Fruit fly (Drosophila melanogaster) whole organism, embryonic: Measurements from ENCODE around the gene lbe.
A peak's percentile ranks its signal among the peaks of the same experiment; 100 is the strongest.

ENCODE experiments used
- Asciz ChIP-seq: fragments of 200-800 bp; sonication (Bioruptor generic); optimal IDR thresholded peaks from 2 replicates; lab custom pipeline; 2017; ENCODE audit warnings: missing biosample characterization, mild to moderate bottlenecking, missing genetic modification characterization, missing genetic modification reagents
- B-H1 ChIP-seq: fragments of 200-800 bp; sonication (Bioruptor generic); IDR thresholded peaks from 3 replicates; pipeline ENCODE4 v1.3.6; 2022; ENCODE audit warnings: missing biosample characterization, missing genetic modification characterization
- CG10366 ChIP-seq: fragments of 200-800 bp; sonication (Bioruptor generic); IDR thresholded peaks from 2 replicates; pipeline ENCODE4 v1.3.6; 2022; ENCODE audit warnings: missing biosample characterization, missing genetic modification characterization
- CG10959 ChIP-seq: fragments of 200-800 bp; sonication (Bioruptor generic); IDR thresholded peaks from 2 replicates; pipeline ENCODE4 v1.3.6; 2022; ENCODE audit warnings: missing biosample characterization, missing genetic modification characterization
- CG12071 ChIP-seq: fragments of 200-800 bp; sonication (Bioruptor generic); optimal IDR thresholded peaks from 3 replicates; lab custom pipeline; 2018; ENCODE audit warnings: missing biosample characterization, mild to moderate bottlenecking, missing genetic modification characterization
- CG15696 ChIP-seq: fragments of 200-800 bp; sonication (Bioruptor generic); optimal IDR thresholded peaks from 2 replicates; lab custom pipeline; 2019; ENCODE audit warnings: missing biosample characterization, mild to moderate bottlenecking, missing genetic modification characterization, moderate library complexity
- CG17359 ChIP-seq: fragments of 200-800 bp; sonication (Bioruptor generic); optimal IDR thresholded peaks from 3 replicates; lab custom pipeline; 2018; ENCODE audit warnings: missing biosample characterization, mild to moderate bottlenecking, missing genetic modification characterization, moderate library complexity
- CG17385 ChIP-seq: fragments of 200-800 bp; sonication (Bioruptor generic); optimal IDR thresholded peaks from 3 replicates; lab custom pipeline; 2018; ENCODE audit warnings: missing biosample characterization, mild to moderate bottlenecking, missing genetic modification characterization
- CG2129 ChIP-seq: fragments of 200-800 bp; sonication (Bioruptor generic); IDR thresholded peaks from 2 replicates; pipeline ENCODE4 v1.3.6; 2022; ENCODE audit warnings: missing biosample characterization, missing genetic modification characterization; ENCODE audit not compliant: partially characterized antibody
- CG32532 ChIP-seq: fragments of 200-800 bp; sonication (Bioruptor generic); IDR thresholded peaks from 2 replicates; pipeline ENCODE4 v1.3.6; 2022; ENCODE audit warnings: missing biosample characterization, missing genetic modification characterization
- CG34224 ChIP-seq: fragments of 200-800 bp; sonication (Bioruptor generic); IDR thresholded peaks from 3 replicates; pipeline ENCODE4 v1.3.6; 2022; ENCODE audit warnings: missing biosample characterization, missing genetic modification characterization; ENCODE audit not compliant: partially characterized antibody
- CG3838 ChIP-seq: fragments of 200-800 bp; sonication (Bioruptor generic); optimal IDR thresholded peaks from 3 replicates; lab custom pipeline; 2016; ENCODE audit warnings: missing biosample characterization, missing genetic modification characterization
- CG3995 ChIP-seq: fragments of 200-800 bp; sonication (Bioruptor generic); optimal IDR thresholded peaks from 3 replicates; lab custom pipeline; 2016; ENCODE audit warnings: missing biosample characterization, missing genetic modification characterization
- CG4730 ChIP-seq: fragments of 200-800 bp; sonication (Bioruptor generic); IDR thresholded peaks from 2 replicates; pipeline ENCODE4 v1.3.6; 2022; ENCODE audit warnings: missing biosample characterization, missing genetic modification characterization
- CG8359 ChIP-seq: fragments of 200-800 bp; sonication (Bioruptor generic); optimal IDR thresholded peaks from 2 replicates; lab custom pipeline; 2017; ENCODE audit warnings: missing biosample characterization, mild to moderate bottlenecking, missing genetic modification characterization, borderline replicate concordance
- CTCF ChIP-seq: fragments of 200-800 bp; sonication (Bioruptor generic); optimal IDR thresholded peaks from 2 replicates; lab custom pipeline; 2017; ENCODE audit warnings: missing biosample characterization, mild to moderate bottlenecking, missing genetic modification characterization, moderate library complexity
- Camta ChIP-seq: fragments of 200-800 bp; sonication (Bioruptor generic); optimal IDR thresholded peaks from 2 replicates; lab custom pipeline; 2016; ENCODE audit warnings: missing biosample characterization, missing genetic modification characterization
- Dref ChIP-seq: fragments of 200-800 bp; sonication (Bioruptor generic); IDR thresholded peaks from 2 replicates; pipeline ENCODE4 v1.3.6; 2022; ENCODE audit warnings: missing biosample characterization, missing genetic modification characterization
- GATAe ChIP-seq: fragments of 200-800 bp; sonication (Bioruptor generic); conservative IDR thresholded peaks from 2 replicates; pipeline ENCODE4 v1.3.6; 2022; ENCODE audit warnings: missing biosample characterization, missing genetic modification characterization
- HHEX ChIP-seq: fragments of 200-800 bp; sonication (Bioruptor generic); optimal IDR thresholded peaks from 3 replicates; lab custom pipeline; 2017; ENCODE audit warnings: missing biosample characterization, mild to moderate bottlenecking, missing genetic modification characterization, missing genetic modification reagents
- HmgD ChIP-seq: fragments of 200-800 bp; sonication (Bioruptor generic); optimal IDR thresholded peaks from 3 replicates; lab custom pipeline; 2016; ENCODE audit warnings: missing biosample characterization, missing genetic modification characterization
- Hmx ChIP-seq: fragments of 200-800 bp; sonication (Bioruptor generic); optimal IDR thresholded peaks from 2 replicates; lab custom pipeline; 2016; ENCODE audit warnings: missing biosample characterization, missing genetic modification characterization
- Hr51 ChIP-seq, 2 experiments: fragments of 200-800 bp; sonication (Bioruptor generic); optimal IDR thresholded peaks; 2 replicates in 1 of 2; 3 replicates in 1 of 2; lab custom pipeline; 2016 to 2018; ENCODE audit warnings: missing biosample characterization in 2 of 2, missing genetic modification characterization in 2 of 2, mild to moderate bottlenecking in 1 of 2, moderate library complexity in 1 of 2
- Hr78 ChIP-seq, 2 experiments: fragments of 200-800 bp in 1 of 2; fragments of >200 bp in 1 of 2; sonication (Bioruptor generic) in 1 of 2; optimal IDR thresholded peaks; 2 replicates each; lab custom pipeline; 2017 to 2019; ENCODE audit warnings: missing biosample characterization in 2 of 2, missing genetic modification characterization in 2 of 2, mild to moderate bottlenecking in 1 of 2, moderate library complexity in 1 of 2
- NC2β ChIP-seq: fragments of 200-800 bp; sonication (Bioruptor generic); optimal IDR thresholded peaks from 2 replicates; lab custom pipeline; 2016; ENCODE audit warnings: missing biosample characterization, missing genetic modification characterization
- PHDP ChIP-seq: fragments of 200-800 bp; sonication (Bioruptor generic); optimal IDR thresholded peaks from 3 replicates; lab custom pipeline; 2018; ENCODE audit warnings: missing biosample characterization, mild to moderate bottlenecking, missing genetic modification characterization, moderate library complexity
- abd-A ChIP-seq: fragments of 200-800 bp; sonication (Bioruptor generic); optimal IDR thresholded peaks from 3 replicates; lab custom pipeline; 2019; ENCODE audit warnings: missing biosample characterization, mild to moderate bottlenecking, missing genetic modification characterization, moderate library complexity
- ash1 ChIP-seq: fragments of 200-800 bp; sonication (Bioruptor generic); optimal IDR thresholded peaks from 2 replicates; lab custom pipeline; 2018; ENCODE audit warnings: missing biosample characterization, mild to moderate bottlenecking, missing genetic modification characterization
- bab2 ChIP-seq: fragments of 200-800 bp; sonication (Bioruptor generic); optimal IDR thresholded peaks from 2 replicates; lab custom pipeline; 2016; ENCODE audit warnings: missing biosample characterization, missing genetic modification characterization
- bigmax ChIP-seq: fragments of 200-800 bp; sonication (Bioruptor generic); optimal IDR thresholded peaks from 2 replicates; lab custom pipeline; 2018; ENCODE audit warnings: missing biosample characterization, mild to moderate bottlenecking, missing genetic modification characterization
- btn ChIP-seq: fragments of 200-800 bp; sonication (Bioruptor generic); optimal IDR thresholded peaks from 2 replicates; lab custom pipeline; 2016; ENCODE audit warnings: missing biosample characterization, missing genetic modification characterization
- cas ChIP-seq: fragments of 200-800 bp; sonication (Bioruptor generic); IDR thresholded peaks from 2 replicates; pipeline ENCODE4 v1.3.6; 2022; ENCODE audit warnings: missing biosample characterization, missing genetic modification characterization
- cwo ChIP-seq: fragments of 200-800 bp; sonication (Bioruptor generic); optimal IDR thresholded peaks from 3 replicates; lab custom pipeline; 2017; ENCODE audit warnings: missing biosample characterization, missing genetic modification characterization, mild to moderate bottlenecking, moderate library complexity, missing genetic modification reagents
- dimm ChIP-seq: fragments of 200-800 bp; sonication (Bioruptor generic); IDR thresholded peaks from 2 replicates; pipeline ENCODE4 v1.3.6; 2022; ENCODE audit warnings: missing biosample characterization, missing genetic modification characterization
- dmrt99B ChIP-seq: fragments of 200-800 bp; sonication (Bioruptor generic); optimal IDR thresholded peaks from 2 replicates; lab custom pipeline; 2018; ENCODE audit warnings: missing biosample characterization, mild to moderate bottlenecking, missing genetic modification characterization, moderate library complexity
- fd102C ChIP-seq: fragments of 200-800 bp; sonication (Bioruptor generic); optimal IDR thresholded peaks from 2 replicates; lab custom pipeline; 2018; ENCODE audit warnings: missing biosample characterization, mild to moderate bottlenecking, missing genetic modification characterization, moderate library complexity
- hth ChIP-seq: fragments of >200 bp; optimal IDR thresholded peaks from 2 replicates; lab custom pipeline; 2017; ENCODE audit warnings: inconsistent platforms
- knrl ChIP-seq: fragments of 200-800 bp; sonication (Bioruptor generic); IDR thresholded peaks from 3 replicates; pipeline ENCODE4 v1.3.6; 2022; ENCODE audit warnings: missing biosample characterization, missing genetic modification characterization; ENCODE audit not compliant: partially characterized antibody
- maf-S ChIP-seq: fragments of 200-800 bp; sonication (Bioruptor generic); optimal IDR thresholded peaks from 2 replicates; lab custom pipeline; 2016; ENCODE audit warnings: missing biosample characterization, missing genetic modification characterization
- mirr ChIP-seq: fragments of 200-800 bp; sonication (Bioruptor generic); optimal IDR thresholded peaks from 3 replicates; lab custom pipeline; 2018; ENCODE audit warnings: missing biosample characterization, mild to moderate bottlenecking, missing genetic modification characterization
- oc ChIP-seq: fragments of 200-800 bp; sonication (Bioruptor generic); optimal IDR thresholded peaks from 2 replicates; lab custom pipeline; 2018; ENCODE audit warnings: missing biosample characterization, mild to moderate bottlenecking, missing genetic modification characterization, moderate library complexity
- sens-2 ChIP-seq: fragments of 200-800 bp; sonication (Bioruptor generic); IDR thresholded peaks from 2 replicates; pipeline ENCODE4 v1.3.6; 2022; ENCODE audit warnings: missing biosample characterization, missing genetic modification characterization
- sima ChIP-seq: fragments of 200-800 bp; sonication (Bioruptor generic); optimal IDR thresholded peaks from 2 replicates; lab custom pipeline; 2016; ENCODE audit warnings: missing biosample characterization, missing genetic modification characterization
- stc ChIP-seq: fragments of 200-800 bp; sonication (Bioruptor generic); IDR thresholded peaks from 2 replicates; pipeline ENCODE4 v1.3.6; 2022; ENCODE audit warnings: missing biosample characterization, missing genetic modification characterization
- vfl ChIP-seq: fragments of 200-800 bp; sonication (Bioruptor generic); optimal IDR thresholded peaks from 2 replicates; lab custom pipeline; 2016; ENCODE audit warnings: missing biosample characterization, missing genetic modification characterization
- vvl ChIP-seq: fragments of 200-800 bp; sonication (Bioruptor generic); IDR thresholded peaks from 2 replicates; pipeline ENCODE4 v1.3.6; 2022; ENCODE audit warnings: missing biosample characterization, missing genetic modification characterization
- wek ChIP-seq: fragments of 200-800 bp; sonication (Bioruptor generic); optimal IDR thresholded peaks from 3 replicates; lab custom pipeline; 2018; ENCODE audit warnings: missing biosample characterization, mild to moderate bottlenecking, missing genetic modification characterization, moderate library complexity
- wor ChIP-seq: fragments of 200-800 bp; sonication (Bioruptor generic); IDR thresholded peaks from 2 replicates; pipeline ENCODE4 v1.3.6; 2022; ENCODE audit warnings: missing biosample characterization, missing genetic modification characterization
- yki ChIP-seq: fragments of >200 bp; optimal IDR thresholded peaks from 3 replicates; lab custom pipeline; 2018
- zen ChIP-seq: fragments of 200-800 bp; sonication (Bioruptor generic); optimal IDR thresholded peaks from 3 replicates; lab custom pipeline; 2018; ENCODE audit warnings: missing biosample characterization, mild to moderate bottlenecking, missing genetic modification characterization, moderate library complexity

lbe gene

DNA sequence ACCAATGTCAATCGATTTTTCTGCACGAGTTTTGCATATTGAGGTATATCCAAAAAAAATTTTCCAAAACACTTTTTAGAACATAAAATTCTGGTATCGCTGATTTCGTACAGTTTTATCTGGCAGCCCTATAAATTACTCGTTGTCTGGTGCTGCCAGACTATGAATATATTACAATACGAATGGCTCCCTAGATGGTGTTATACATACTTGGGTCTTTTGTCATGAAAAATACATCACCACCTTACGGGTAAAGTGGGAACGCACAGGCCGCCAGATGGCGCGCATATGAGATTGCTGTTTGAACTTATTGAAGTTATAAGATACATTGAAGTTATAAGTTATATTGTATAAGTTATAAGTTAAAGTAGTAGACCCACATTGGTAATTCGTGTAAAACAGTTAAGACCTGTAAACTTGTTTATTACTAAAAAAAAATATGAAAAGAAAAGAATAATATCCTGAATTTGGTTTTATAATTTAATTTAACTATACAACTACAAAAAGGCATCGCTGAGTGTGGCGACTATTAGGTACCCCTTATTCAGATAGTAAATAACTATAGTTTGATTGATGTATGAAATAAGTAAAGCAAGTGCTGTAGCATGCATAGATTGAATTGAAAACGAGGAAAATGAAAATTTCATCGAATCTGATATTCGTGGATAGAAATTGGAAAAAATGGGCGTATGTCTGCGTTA, 41.5 kb upstream of the lbe start (continued):
- TF ChIP-seq dmrt99B (no peak), CG15696 (tag; lab: Kevin White, UChicago) (peak; percentile 73), CG10959 (GFP tag; lab: Robert Waterston, UW) (peak; percentile 60), CG10366 (GFP tag; lab: Robert Waterston, UW) (peak; percentile 66), bigmax (no peak), CG4730 (peak; percentile 51), Hr78 (GFP tag; optimal IDR thresholded peaks at IDR 0.05; lab: Kevin White, UChicago) (no peak), CTCF (GFP tag; lab: Kevin White, UChicago) (peak; percentile 99), CG3838 (GFP tag; lab: Kevin White, UChicago) (peak; percentile 20), PHDP (tag; lab: Kevin White, UChicago) (peak; percentile 41), B-H1 (peak; percentile 48; the same call in 2 of the 3 replicates), GATAe (GFP tag; lab: Robert Waterston, UW) (no peak), zen (tag; lab: Kevin White, UChicago) (peak; percentile 63), HmgD (peak; percentile 65), vfl (GFP tag; lab: Kevin White, UChicago) (no peak)

DNA sequence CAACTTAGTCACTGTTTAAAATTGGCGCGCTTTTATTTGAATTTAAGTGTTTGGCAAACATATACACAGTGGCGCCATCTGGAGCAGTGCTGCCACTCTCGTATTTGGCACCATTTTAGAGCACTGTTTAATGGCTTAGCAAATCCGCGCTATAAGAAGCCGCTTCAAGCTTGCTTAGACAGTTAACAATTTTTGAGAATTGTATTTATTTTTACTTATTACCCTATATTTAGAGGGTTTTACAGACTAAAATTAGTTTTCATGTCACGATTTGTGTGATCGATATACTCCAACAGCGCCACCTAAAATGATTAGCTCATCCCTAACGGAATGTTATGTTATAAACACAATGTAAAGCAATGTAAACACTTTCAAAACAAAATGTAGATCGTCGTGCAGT, 35.6 kb upstream of the lbe start, which contains the start of gene Fancm:
TSS of gene Fancm (plus strand) at position 366 of the 400 bp plus-strand sequence.
- TF ChIP-seq ash1 (GFP tag; lab: Kevin White, UChicago) (no peak), sens-2 (GFP tag; lab: Robert Waterston, UW) (no peak), CG17385 (peak; percentile 52), CG3995 (GFP tag; lab: Kevin White, UChicago) (peak; percentile 84), dimm (GFP tag; lab: Robert Waterston, UW) (no peak), wek (GFP tag; lab: Kevin White, UChicago) (no peak), yki (lab: Kevin White, UChicago) (no peak), CG2129 (0 out of 2 replicates have a peak, but pooled peaks have one; percentile 38), Dref (peak; percentile 68), maf-S (GFP tag; lab: Kevin White, UChicago) (peak; percentile 75), NC2β (peak; percentile 76), sima (GFP tag; lab: Kevin White, UChicago) (no peak), Camta (peak; percentile 75), Hmx (GFP tag; lab: Kevin White, UChicago) (peak; percentile 20), fd102C (GFP tag; lab: Kevin White, UChicago) (peak; percentile 33), bab2 (GFP tag; lab: Kevin White, UChicago) (peak; percentile 79), stc (GFP tag; lab: Robert Waterston, UW) (no peak), Hr51 (GFP tag; optimal IDR thresholded peaks at IDR 0.05; lab: Kevin White, UChicago) (peak in 1 of 2 experiments; percentile 72), CG32532 (GFP tag; lab: Robert Waterston, UW) (peak; percentile 57; the same call in 1 of the 2 replicates), CG34224 (GFP tag; lab: Robert Waterston, UW) (peak; percentile 56; the same call in 2 of the 3 replicates), oc (tag; lab: Kevin White, UChicago) (no peak), mirr (GFP tag; lab: Kevin White, UChicago) (no peak), vvl (GFP tag; lab: Robert Waterston, UW) (peak; percentile 27; the same call in 1 of the 2 replicates), hth (lab: Kevin White, UChicago) (no peak), cwo (GFP tag; lab: Kevin White, UChicago) (no peak), CG12071 (GFP tag; lab: Kevin White, UChicago) (no peak), cas (GFP tag; lab: Robert Waterston, UW) (no peak; the same call in 1 of the 2 replicates), HHEX (GFP tag; lab: Kevin White, UChicago) (no peak), CG8359 (no peak), knrl (GFP tag; lab: Robert Waterston, UW) (peak; percentile 85), wor (GFP tag; lab: Robert Waterston, UW) (no peak), abd-A (no peak), btn (GFP tag; lab: Kevin White, UChicago) (peak; percentile 23), CG17359 (tag; lab: Kevin White, UChicago) (peak; percentile 31), Asciz (GFP tag; lab: Kevin White, UChicago) (no peak)
